Fruit fly (Drosophila melanogaster) whole organism, embryonic: ENCODE data around the gene CG43925.

Experiments used
- ATbp ChIP-seq: fragments of 200-800 bp; sonication (Bioruptor generic); optimal IDR thresholded peaks from 2 replicates; lab custom pipeline; 2017; ENCODE audit warnings: missing biosample characterization, mild to moderate bottlenecking, missing genetic modification characterization, missing genetic modification reagents
- Bteb2 ChIP-seq: fragments of 200-800 bp; sonication (Bioruptor generic); optimal IDR thresholded peaks from 2 replicates; lab custom pipeline; 2016; ENCODE audit warnings: missing biosample characterization, missing genetic modification characterization
- CG1024 ChIP-seq: fragments of 200-800 bp; sonication (Bioruptor generic); IDR thresholded peaks from 2 replicates; pipeline ENCODE4 v1.3.6; 2022; ENCODE audit warnings: missing biosample characterization, missing genetic modification characterization
- CG10267 ChIP-seq: fragments of 200-800 bp; sonication (Bioruptor generic); optimal IDR thresholded peaks from 2 replicates; lab custom pipeline; 2018; ENCODE audit warnings: missing biosample characterization, mild to moderate bottlenecking, missing genetic modification characterization, moderate library complexity
- CG12155 ChIP-seq: fragments of 200-800 bp; sonication (Bioruptor generic); optimal IDR thresholded peaks from 3 replicates; lab custom pipeline; 2016; ENCODE audit warnings: missing biosample characterization, missing genetic modification characterization
- CG12299 ChIP-seq: fragments of 200-800 bp; sonication (Bioruptor generic); optimal IDR thresholded peaks from 2 replicates; lab custom pipeline; 2018; ENCODE audit warnings: missing biosample characterization, mild to moderate bottlenecking, missing genetic modification characterization
- CG12744 ChIP-seq: fragments of 200-800 bp; sonication (Bioruptor generic); optimal IDR thresholded peaks from 2 replicates; lab custom pipeline; 2016; ENCODE audit warnings: missing biosample characterization, missing genetic modification characterization
- CG15011 ChIP-seq: fragments of 200-800 bp; sonication (Bioruptor generic); optimal IDR thresholded peaks from 3 replicates; lab custom pipeline; 2018; ENCODE audit warnings: missing biosample characterization, mild to moderate bottlenecking, missing genetic modification characterization
- CG17359 ChIP-seq: fragments of 200-800 bp; sonication (Bioruptor generic); optimal IDR thresholded peaks from 3 replicates; lab custom pipeline; 2018; ENCODE audit warnings: missing biosample characterization, mild to moderate bottlenecking, missing genetic modification characterization, moderate library complexity
- CG17385 ChIP-seq: fragments of 200-800 bp; sonication (Bioruptor generic); optimal IDR thresholded peaks from 3 replicates; lab custom pipeline; 2018; ENCODE audit warnings: missing biosample characterization, mild to moderate bottlenecking, missing genetic modification characterization
- CG17568 ChIP-seq: fragments of 200-800 bp; sonication (Bioruptor generic); optimal IDR thresholded peaks from 2 replicates; lab custom pipeline; 2018; ENCODE audit warnings: missing biosample characterization, mild to moderate bottlenecking, missing genetic modification characterization, moderate library complexity
- CG18262 ChIP-seq: fragments of 200-800 bp; optimal IDR thresholded peaks from 3 replicates; lab custom pipeline; 2019; ENCODE audit warnings: missing biosample characterization, mild to moderate bottlenecking, missing genetic modification characterization, moderate library complexity
- CG2712 ChIP-seq: fragments of 200-800 bp; optimal IDR thresholded peaks from 3 replicates; lab custom pipeline; 2019; ENCODE audit warnings: missing biosample characterization, mild to moderate bottlenecking, missing genetic modification characterization, moderate library complexity
- CG3281 ChIP-seq: fragments of 200-800 bp; sonication (Bioruptor generic); optimal IDR thresholded peaks from 3 replicates; lab custom pipeline; 2017; ENCODE audit warnings: missing biosample characterization, mild to moderate bottlenecking, missing genetic modification characterization
- CG42726 ChIP-seq: fragments of 200-800 bp; sonication (Bioruptor generic); IDR thresholded peaks from 2 replicates; pipeline ENCODE4 v1.3.6; 2022; ENCODE audit warnings: missing biosample characterization, missing genetic modification characterization; ENCODE audit not compliant: partially characterized antibody
- CG5245 ChIP-seq: fragments of 200-800 bp; sonication (Bioruptor generic); optimal IDR thresholded peaks from 3 replicates; lab custom pipeline; 2016; ENCODE audit warnings: missing biosample characterization, missing genetic modification characterization
- CG6654 ChIP-seq: fragments of 200-800 bp; sonication (Bioruptor generic); optimal IDR thresholded peaks from 2 replicates; lab custom pipeline; 2017; ENCODE audit warnings: missing biosample characterization, mild to moderate bottlenecking, missing genetic modification characterization
- CG6854 ChIP-seq: fragments of 200-800 bp; sonication (Bioruptor generic); optimal IDR thresholded peaks from 3 replicates; lab custom pipeline; 2017; ENCODE audit warnings: missing biosample characterization, mild to moderate bottlenecking, missing genetic modification characterization
- CG8944 ChIP-seq: fragments of 200-800 bp; sonication (Bioruptor generic); optimal IDR thresholded peaks from 3 replicates; lab custom pipeline; 2016; ENCODE audit warnings: missing biosample characterization, missing genetic modification characterization
- CG9609 ChIP-seq: fragments of 200-800 bp; sonication (Bioruptor generic); optimal IDR thresholded peaks from 3 replicates; lab custom pipeline; 2016; ENCODE audit warnings: missing biosample characterization, missing genetic modification characterization
- CG9876 ChIP-seq: fragments of 200-800 bp; sonication (Bioruptor generic); optimal IDR thresholded peaks from 2 replicates; lab custom pipeline; 2016; ENCODE audit warnings: missing biosample characterization, missing genetic modification characterization
- CG9932 ChIP-seq: fragments of 200-800 bp; sonication (Bioruptor generic); IDR thresholded peaks from 2 replicates; pipeline ENCODE4 v1.3.6; 2022; ENCODE audit warnings: missing biosample characterization, missing genetic modification characterization
- Dip2 ChIP-seq: fragments of 200-800 bp; sonication (Bioruptor generic); IDR thresholded peaks from 2 replicates; pipeline ENCODE4 v1.3.6; 2022; ENCODE audit warnings: missing biosample characterization, missing genetic modification characterization
- Hr39 ChIP-seq: fragments of >200 bp; optimal IDR thresholded peaks from 2 replicates; lab custom pipeline; 2017
- Nf-YC ChIP-seq: fragments of 200-800 bp; optimal IDR thresholded peaks from 3 replicates; lab custom pipeline; 2019; ENCODE audit warnings: missing biosample characterization, mild to moderate bottlenecking, missing genetic modification characterization, moderate library complexity
- Oaz ChIP-seq: fragments of 200-800 bp; sonication (Bioruptor generic); IDR thresholded peaks from 2 replicates; pipeline ENCODE4 v1.3.6; 2022; ENCODE audit warnings: missing biosample characterization, missing genetic modification characterization
- Oli ChIP-seq: fragments of 200-800 bp; sonication (Bioruptor generic); optimal IDR thresholded peaks from 2 replicates; lab custom pipeline; 2018; ENCODE audit warnings: missing biosample characterization, mild to moderate bottlenecking, missing genetic modification characterization, moderate library complexity
- Opbp ChIP-seq: fragments of 200-800 bp; sonication (Bioruptor generic); IDR thresholded peaks from 3 replicates; pipeline ENCODE4 v1.3.6; 2022; ENCODE audit warnings: missing biosample characterization, missing genetic modification characterization; ENCODE audit not compliant: partially characterized antibody
- Sox102F ChIP-seq: fragments of 200-800 bp; sonication (Bioruptor generic); optimal IDR thresholded peaks from 2 replicates; lab custom pipeline; 2018; ENCODE audit warnings: missing biosample characterization, mild to moderate bottlenecking, missing genetic modification characterization, moderate library complexity
- al ChIP-seq: fragments of 200-800 bp; sonication (Bioruptor generic); IDR thresholded peaks from 2 replicates; pipeline ENCODE4 v1.3.6; 2022; ENCODE audit warnings: missing biosample characterization, missing genetic modification characterization
- amos ChIP-seq: fragments of 200-800 bp; sonication (Bioruptor generic); IDR thresholded peaks from 2 replicates; pipeline ENCODE4 v1.3.6; 2022; ENCODE audit warnings: missing biosample characterization, missing genetic modification characterization; ENCODE audit not compliant: partially characterized antibody
- bsh ChIP-seq, 2 experiments: fragments of 200-800 bp; sonication (Bioruptor generic); optimal IDR thresholded peaks; 2 replicates each; lab custom pipeline; 2017 to 2018; ENCODE audit warnings: mild to moderate bottlenecking in 2 of 2, missing biosample characterization in 2 of 2, missing genetic modification characterization in 2 of 2, moderate library complexity in 1 of 2
- cato ChIP-seq: fragments of 200-800 bp; sonication (Bioruptor generic); optimal IDR thresholded peaks from 2 replicates; lab custom pipeline; 2016; ENCODE audit warnings: missing biosample characterization, missing genetic modification characterization, borderline replicate concordance
- cg ChIP-seq: fragments of 200-800 bp; sonication (Bioruptor generic); optimal IDR thresholded peaks from 3 replicates; lab custom pipeline; 2019; ENCODE audit warnings: missing biosample characterization, mild to moderate bottlenecking, missing genetic modification characterization, moderate library complexity
- fu2 ChIP-seq: fragments of 200-800 bp; sonication (Bioruptor generic); optimal IDR thresholded peaks from 2 replicates; lab custom pipeline; 2016; ENCODE audit warnings: missing biosample characterization, missing genetic modification characterization
- hth ChIP-seq: fragments of >200 bp; optimal IDR thresholded peaks from 2 replicates; lab custom pipeline; 2017; ENCODE audit warnings: inconsistent platforms
- inv ChIP-seq: fragments of 200-800 bp; sonication (Bioruptor generic); IDR thresholded peaks from 2 replicates; pipeline ENCODE4 v1.3.6; 2022; ENCODE audit warnings: missing biosample characterization, missing genetic modification characterization; ENCODE audit not compliant: partially characterized antibody
- ken ChIP-seq: fragments of 200-800 bp; sonication (Bioruptor generic); IDR thresholded peaks from 3 replicates; pipeline ENCODE4 v1.3.6; 2022; ENCODE audit warnings: missing biosample characterization, missing genetic modification characterization
- klu ChIP-seq: fragments of 200-800 bp; sonication (Bioruptor generic); IDR thresholded peaks from 2 replicates; pipeline ENCODE4 v1.3.6; 2022; ENCODE audit warnings: missing biosample characterization, missing genetic modification characterization
- lbe ChIP-seq: fragments of 200-800 bp; sonication (Bioruptor generic); optimal IDR thresholded peaks from 2 replicates; lab custom pipeline; 2016; ENCODE audit warnings: missing biosample characterization, mild to moderate bottlenecking, missing genetic modification characterization
- nau ChIP-seq: fragments of 200-800 bp; sonication (Bioruptor generic); optimal IDR thresholded peaks from 3 replicates; lab custom pipeline; 2017; ENCODE audit warnings: missing biosample characterization, mild to moderate bottlenecking, missing genetic modification characterization, missing genetic modification reagents
- pho ChIP-seq: fragments of 200-800 bp; sonication (Bioruptor generic); optimal IDR thresholded peaks from 2 replicates; lab custom pipeline; 2016; ENCODE audit warnings: missing biosample characterization, missing genetic modification characterization
- prd ChIP-seq, 3 experiments: fragments of >200 bp in 2 of 3; fragments of 200-800 bp in 1 of 3; sonication (Bioruptor generic) in 1 of 3; optimal IDR thresholded peaks in 2 of 3; IDR thresholded peaks in 1 of 3; 2 replicates in 2 of 3; 3 replicates in 1 of 3; pipeline versions ENCODE4 v1.3.6 to Lab custom; 2017 to 2022; ENCODE audit warnings: missing biosample characterization in 1 of 3, missing genetic modification characterization in 1 of 3
- salm ChIP-seq: fragments of 200-800 bp; sonication (Bioruptor generic); optimal IDR thresholded peaks from 2 replicates; lab custom pipeline; 2018; ENCODE audit warnings: missing biosample characterization, mild to moderate bottlenecking, missing genetic modification characterization
- sens-2 ChIP-seq: fragments of 200-800 bp; sonication (Bioruptor generic); IDR thresholded peaks from 2 replicates; pipeline ENCODE4 v1.3.6; 2022; ENCODE audit warnings: missing biosample characterization, missing genetic modification characterization
- ssp ChIP-seq: fragments of 200-800 bp; sonication (Bioruptor generic); IDR thresholded peaks from 2 replicates; pipeline ENCODE4 v1.3.6; 2022; ENCODE audit warnings: missing biosample characterization, missing genetic modification characterization
- tgo ChIP-seq: fragments of 200-800 bp; sonication (Bioruptor generic); IDR thresholded peaks from 3 replicates; pipeline ENCODE4 v1.3.6; 2022; ENCODE audit warnings: missing biosample characterization, missing genetic modification characterization
- tio ChIP-seq: fragments of 200-800 bp; sonication (Bioruptor generic); optimal IDR thresholded peaks from 2 replicates; lab custom pipeline; 2017; ENCODE audit warnings: missing biosample characterization, missing genetic modification characterization, inconsistent platforms
- unc-4 ChIP-seq: fragments of 200-800 bp; sonication (Bioruptor generic); IDR thresholded peaks from 2 replicates; pipeline ENCODE4 v1.3.6; 2022; ENCODE audit warnings: missing biosample characterization, missing genetic modification characterization; ENCODE audit not compliant: partially characterized antibody

The CG43925 gene

DNA sequence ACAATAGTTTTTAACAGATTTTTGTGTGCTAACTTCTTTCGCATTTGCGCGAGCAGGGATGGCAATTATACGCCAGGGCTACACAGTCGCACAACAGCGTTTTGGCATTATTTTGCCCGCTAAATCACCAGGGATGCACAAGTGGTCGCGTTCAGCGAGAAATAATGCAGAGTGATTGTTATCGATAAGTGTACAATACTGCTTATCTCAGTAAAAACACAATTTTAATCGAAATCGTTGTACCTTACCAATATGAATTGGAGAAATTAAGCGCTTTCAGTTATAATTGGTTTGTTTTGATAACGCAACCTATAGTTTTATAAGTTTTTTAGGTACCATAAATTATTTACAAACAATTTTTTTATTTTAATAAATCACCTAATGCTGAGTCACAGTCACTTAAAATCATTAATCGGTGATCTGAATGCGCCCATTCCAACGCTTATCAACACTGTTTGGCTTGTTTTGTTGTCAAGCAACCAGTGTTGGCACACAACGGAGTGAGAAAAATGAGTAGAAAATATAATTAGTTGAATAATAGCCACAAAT lies 552 bp downstream of the CG43925 start, which contains the start of the genes Sfmbt and CG5439 (continued):
- TF ChIP-seq Opbp (GFP tag; lab: Robert Waterston, UW): peak; percentile 66; the same call in 2 of the 3 replicates
- TF ChIP-seq CG12299: peak; percentile 6
- TF ChIP-seq tgo (GFP tag; lab: Robert Waterston, UW): peak; percentile 75; the same call in 2 of the 3 replicates
- peak; percentile 5 for TF ChIP-seq salm (tag; lab: Kevin White, UChicago)
- TF ChIP-seq Sox102F (GFP tag; lab: Kevin White, UChicago): no peak
- TF ChIP-seq CG10267 (tag; lab: Kevin White, UChicago): peak; percentile 97
- no peak for TF ChIP-seq CG17568 (GFP tag; lab: Kevin White, UChicago)
- no peak for TF ChIP-seq Dip2
- TF ChIP-seq CG12155 (GFP tag; lab: Kevin White, UChicago): peak; percentile 81
- TF ChIP-seq unc-4 (GFP tag; lab: Robert Waterston, UW): peak; percentile 33
- no peak for TF ChIP-seq sens-2 (GFP tag; lab: Robert Waterston, UW)
- peak; percentile 79 for TF ChIP-seq CG18262 (tag; lab: Kevin White, UChicago)
- no peak; the same call in 1 of the 2 replicates for TF ChIP-seq CG1024 (GFP tag; lab: Robert Waterston, UW)
- TF ChIP-seq CG9876 (GFP tag; lab: Kevin White, UChicago): peak; percentile 69
- peak; percentile 88 for TF ChIP-seq pho (GFP tag; lab: Kevin White, UChicago)
- no peak for TF ChIP-seq Oli (tag; lab: Kevin White, UChicago)
- no peak for TF ChIP-seq hth (lab: Kevin White, UChicago)
- TF ChIP-seq al (GFP tag; lab: Robert Waterston, UW): peak; percentile 71
- TF ChIP-seq tio (GFP tag; lab: Kevin White, UChicago): no peak
- peak; percentile 9; the same call in 1 of the 2 replicates for TF ChIP-seq Oaz
- no peak for TF ChIP-seq CG17385
- TF ChIP-seq inv (GFP tag; lab: Robert Waterston, UW): peak; percentile 23; the same call in 1 of the 2 replicates
- TF ChIP-seq CG9609 (GFP tag; lab: Kevin White, UChicago): peak; percentile 78
- peak; percentile 65; the same call in 1 of the 2 replicates for TF ChIP-seq klu (GFP tag; lab: Robert Waterston, UW)
- TF ChIP-seq ssp (GFP tag; lab: Robert Waterston, UW): peak; percentile 72
- no peak for TF ChIP-seq ATbp (GFP tag; lab: Kevin White, UChicago)
- peak; percentile 65 for TF ChIP-seq cato (GFP tag; lab: Kevin White, UChicago)
- no peak for TF ChIP-seq nau (GFP tag; lab: Kevin White, UChicago)
- TF ChIP-seq CG42726 (GFP tag; lab: Robert Waterston, UW): peak; percentile 49; the same call in 1 of the 2 replicates
- peak; percentile 72 for TF ChIP-seq CG8944
- TF ChIP-seq CG9932 (GFP tag; lab: Robert Waterston, UW): peak; percentile 90
- TF ChIP-seq CG3281 (GFP tag; lab: Kevin White, UChicago): peak; percentile 84
- peak; percentile 88 for TF ChIP-seq fu2 (GFP tag; lab: Kevin White, UChicago)
- peak; percentile 42; the same call in 1 of the 3 replicates for TF ChIP-seq ken (GFP tag; lab: Robert Waterston, UW)
- TF ChIP-seq CG6854 (GFP tag; lab: Kevin White, UChicago): peak; percentile 16
- TF ChIP-seq amos (GFP tag; lab: Robert Waterston, UW): peak; percentile 53
- peak; percentile 55 for TF ChIP-seq CG5245 (GFP tag; lab: Kevin White, UChicago)
- TF ChIP-seq prd (optimal IDR thresholded peaks at IDR 0.05; lab: Kevin White, UChicago): no peak
- peak; percentile 80 for TF ChIP-seq prd (GFP tag; IDR thresholded peaks at IDR 0.05; lab: Robert Waterston, UW)
- no peak for TF ChIP-seq CG15011 (GFP tag; lab: Kevin White, UChicago)
- TF ChIP-seq Nf-YC (tag; lab: Kevin White, UChicago): no peak
- peak; percentile 77 for TF ChIP-seq lbe
- TF ChIP-seq CG6654: peak; percentile 18
- TF ChIP-seq bsh (GFP tag; optimal IDR thresholded peaks at IDR 0.05; lab: Kevin White, UChicago): peak in 1 of 2 experiments; percentile 50
- no peak for TF ChIP-seq Hr39
- peak; percentile 50 for TF ChIP-seq CG12744 (GFP tag; lab: Kevin White, UChicago)
- no peak for TF ChIP-seq cg (GFP tag; lab: Kevin White, UChicago)
- TF ChIP-seq Bteb2 (GFP tag; lab: Kevin White, UChicago): peak; percentile 75
- peak; percentile 82 for TF ChIP-seq CG2712 (tag; lab: Kevin White, UChicago)
- no peak for TF ChIP-seq CG17359
